Worm (Caenorhabditis elegans) whole organism, L4 larva: Measurements from ENCODE around the gene srt-28.
A peak's percentile ranks its signal among the peaks of the same experiment; 100 is the strongest.

Source experiments
- F44E2.7 ChIP-seq: fragments of 200-800 bp; sonication (Bioruptor generic); IDR thresholded peaks from 2 replicates; pipeline ENCODE4 v2.1.2; 2022; ENCODE audit warnings: missing genetic modification characterization, missing compliant biosample characterization
- F49E8.2 ChIP-seq: sonication (generic microtip); optimal IDR thresholded peaks from 2 replicates; lab custom pipeline; 2016; ENCODE audit warnings: missing compliant biosample characterization, mild to moderate bottlenecking, missing genetic modification characterization, borderline replicate concordance
- T26A8.4 ChIP-seq: fragments of 200-800 bp; sonication (Bioruptor generic); IDR thresholded peaks from 2 replicates; pipeline ENCODE4 v1.3.6; 2022; ENCODE audit warnings: missing genetic modification characterization, missing compliant biosample characterization
- Y48G9A.11 ChIP-seq: fragments of 200-800 bp; sonication (Bioruptor generic); IDR thresholded peaks from 2 replicates; pipeline ENCODE4 v1.3.6; 2022; ENCODE audit warnings: missing genetic modification reagents, missing genetic modification characterization, missing compliant biosample characterization
- Y5F2A.4 ChIP-seq: fragments of 200-800 bp; sonication (Bioruptor generic); optimal IDR thresholded peaks from 2 replicates; lab custom pipeline; 2018; ENCODE audit warnings: mild to moderate bottlenecking, missing genetic modification characterization, missing compliant biosample characterization
- aha-1 ChIP-seq: fragments of 150-350 bp; peaks from one replicate; lab custom pipeline; 2014; ENCODE audit warnings: missing biosample characterization, missing genetic modification characterization
- ama-1 ChIP-seq: fragments of 150-350 bp; optimal IDR thresholded peaks from 2 replicates; lab custom pipeline; 2014; ENCODE audit warnings: inconsistent platforms, mixed read lengths
- arid-1 ChIP-seq: fragments of 200-800 bp; sonication (Bioruptor generic); conservative IDR thresholded peaks from 2 replicates; pipeline ENCODE4 v1.3.6; 2022; ENCODE audit warnings: missing genetic modification reagents, missing genetic modification characterization, missing compliant biosample characterization
- cey-2 ChIP-seq: sonication (generic microtip); optimal IDR thresholded peaks from 3 replicates; lab custom pipeline; 2017; ENCODE audit warnings: missing genetic modification characterization, mild to moderate bottlenecking, missing compliant biosample characterization, antibody characterized with exemption, borderline replicate concordance; ENCODE audit not compliant: insufficient read depth
- daf-16 ChIP-seq, 3 experiments: sonication (generic microtip); optimal IDR thresholded peaks; 2 replicates each; lab custom pipeline; 2016 to 2017; ENCODE audit warnings: missing genetic modification characterization in 3 of 3, missing genetic modification reagents in 3 of 3, mild to moderate bottlenecking in 2 of 3, missing compliant biosample characterization in 2 of 3, missing biosample characterization in 1 of 3, moderate library complexity in 1 of 3
- daf-19 ChIP-seq: fragments of 200-800 bp; sonication (Bioruptor generic); conservative IDR thresholded peaks from 2 replicates; pipeline ENCODE4 v1.3.6; 2022; ENCODE audit warnings: missing genetic modification characterization, missing compliant biosample characterization
- duxl-1 ChIP-seq: sonication (generic microtip); optimal IDR thresholded peaks from 2 replicates; lab custom pipeline; 2016; ENCODE audit warnings: mild to moderate bottlenecking, missing genetic modification characterization, moderate library complexity, missing compliant biosample characterization; ENCODE audit not compliant: poor library complexity
- egl-43 ChIP-seq: fragments of 200-800 bp; sonication (Bioruptor generic); IDR thresholded peaks from 2 replicates; pipeline ENCODE4 v1.3.6; 2022; ENCODE audit warnings: missing genetic modification reagents, missing genetic modification characterization, missing compliant biosample characterization
- lim-7 ChIP-seq: fragments of 200-800 bp; sonication (Bioruptor generic); IDR thresholded peaks from 2 replicates; pipeline ENCODE4 v1.3.6; 2022; ENCODE audit warnings: missing genetic modification characterization, missing compliant biosample characterization
- lin-13 ChIP-seq: fragments of 150-350 bp; optimal IDR thresholded peaks from 2 replicates; lab custom pipeline; 2014; ENCODE audit warnings: missing biosample characterization, missing genetic modification reagents, missing genetic modification characterization
- lin-29 ChIP-seq: fragments of 200-800 bp; sonication (Bioruptor generic); IDR thresholded peaks from 2 replicates; pipeline ENCODE4 v1.3.6; 2022; ENCODE audit warnings: missing genetic modification reagents, missing genetic modification characterization, missing compliant biosample characterization
- lin-38 ChIP-seq: fragments of 200-800 bp; sonication (Bioruptor generic); IDR thresholded peaks from 2 replicates; pipeline ENCODE4 v1.3.6; 2022; ENCODE audit warnings: missing genetic modification reagents, missing genetic modification characterization, missing compliant biosample characterization
- lsy-2 ChIP-seq, 2 experiments: fragments of 150-350 bp in 1 of 2; sonication (generic microtip) in 1 of 2; optimal IDR thresholded peaks; 2 replicates each; lab custom pipeline; 2014 to 2017; ENCODE audit warnings: missing biosample characterization in 2 of 2, missing genetic modification characterization in 2 of 2
- mdt-29 ChIP-seq: fragments of 200-800 bp; sonication (Bioruptor generic); IDR thresholded peaks from 2 replicates; pipeline ENCODE4 v1.3.6; 2022; ENCODE audit warnings: missing genetic modification reagents, missing genetic modification characterization, missing compliant biosample characterization
- mep-1 ChIP-seq: fragments of 150-350 bp; sonication (generic microtip); optimal IDR thresholded peaks from 3 replicates; lab custom pipeline; 2014; ENCODE audit warnings: missing biosample characterization, missing genetic modification characterization
- mes-2 ChIP-seq: sonication (generic microtip); optimal IDR thresholded peaks from 2 replicates; lab custom pipeline; 2016; ENCODE audit warnings: missing genotype, mild to moderate bottlenecking, missing genetic modification characterization, missing compliant biosample characterization; ENCODE audit not compliant: poor library complexity, severe bottlenecking
- mxl-2 ChIP-seq: fragments of 200-800 bp; sonication (Bioruptor generic); conservative IDR thresholded peaks from 2 replicates; pipeline ENCODE4 v1.3.6; 2022; ENCODE audit warnings: missing genetic modification reagents, missing genetic modification characterization, missing compliant biosample characterization
- nhr-6 ChIP-seq: fragments of 150-350 bp; optimal IDR thresholded peaks from 2 replicates; lab custom pipeline; 2014; ENCODE audit warnings: missing biosample characterization, missing genetic modification characterization
- pha-4 ChIP-seq, 2 experiments: fragments of 150-350 bp in 1 of 2; fragments of 200-800 bp in 1 of 2; sonication (Bioruptor generic) in 1 of 2; IDR thresholded peaks in 1 of 2; optimal IDR thresholded peaks in 1 of 2; 2 replicates each; pipeline versions ENCODE4 v1.3.6 to Lab custom; 2014 to 2022; ENCODE audit warnings: missing genetic modification characterization in 2 of 2, missing genetic modification reagents in 2 of 2, missing biosample characterization in 1 of 2, missing compliant biosample characterization in 1 of 2
- php-3 ChIP-seq: fragments of 200-800 bp; sonication (Bioruptor generic); IDR thresholded peaks from 2 replicates; pipeline ENCODE4 v1.3.6; 2022; ENCODE audit warnings: missing genetic modification reagents, missing genetic modification characterization, missing compliant biosample characterization
- pqm-1 ChIP-seq: sonication (generic microtip); optimal IDR thresholded peaks from 2 replicates; lab custom pipeline; 2017; ENCODE audit warnings: missing biosample characterization, missing genetic modification characterization
- saeg-2 ChIP-seq: fragments of 200-800 bp; sonication (Bioruptor generic); IDR thresholded peaks from 2 replicates; pipeline ENCODE4 v1.3.6; 2022; ENCODE audit warnings: missing genetic modification reagents, missing genetic modification characterization, missing compliant biosample characterization
- sdz-12 ChIP-seq: fragments of 200-800 bp; sonication (Bioruptor generic); optimal IDR thresholded peaks from 2 replicates; lab custom pipeline; 2018; ENCODE audit warnings: mild to moderate bottlenecking, missing genetic modification characterization, missing compliant biosample characterization
- set-16 ChIP-seq: fragments of 200-800 bp; sonication (Bioruptor generic); IDR thresholded peaks from 2 replicates; pipeline ENCODE4 v1.3.6; 2022; ENCODE audit warnings: missing genetic modification reagents, missing genetic modification characterization, missing compliant biosample characterization
- snpc-4 ChIP-seq: fragments of 150-350 bp; optimal IDR thresholded peaks from 2 replicates; lab custom pipeline; 2014; ENCODE audit warnings: missing biosample characterization, missing genetic modification characterization
- tag-97 ChIP-seq: fragments of 200-800 bp; sonication (Bioruptor generic); IDR thresholded peaks from 2 replicates; pipeline ENCODE4 v1.3.6; 2022; ENCODE audit warnings: missing genetic modification characterization, missing compliant biosample characterization
- unc-62 ChIP-seq, 3 experiments: fragments of 150-350 bp in 1 of 3; sonication (generic microtip); optimal IDR thresholded peaks in 2 of 3; peaks in 1 of 3; 1 replicate in 1 of 3; 2 replicates in 2 of 3; lab custom pipeline; 2014 to 2017; ENCODE audit warnings: missing biosample characterization in 3 of 3, missing genetic modification characterization in 3 of 3, missing genetic modification reagents in 3 of 3, missing genotype in 1 of 3
- vab-7 ChIP-seq: fragments of 200-800 bp; sonication (Bioruptor generic); IDR thresholded peaks from 2 replicates; pipeline ENCODE4 v1.3.6; 2022; ENCODE audit warnings: missing genetic modification reagents, missing genetic modification characterization, missing compliant biosample characterization
- zag-1 ChIP-seq: fragments of 150-350 bp; optimal IDR thresholded peaks from 2 replicates; lab custom pipeline; 2014; ENCODE audit warnings: missing biosample characterization, missing genetic modification characterization
- zfp-2 ChIP-seq: sonication (generic microtip); optimal IDR thresholded peaks from 2 replicates; lab custom pipeline; 2016; ENCODE audit warnings: mild to moderate bottlenecking, missing genetic modification characterization, missing compliant biosample characterization
- zfp-3 ChIP-seq: fragments of 200-800 bp; sonication (Bioruptor generic); conservative IDR thresholded peaks from 2 replicates; pipeline ENCODE4 v1.3.6; 2022; ENCODE audit warnings: missing genetic modification reagents, missing genetic modification characterization, missing compliant biosample characterization
- zip-2 ChIP-seq: fragments of 150-350 bp; optimal IDR thresholded peaks from 2 replicates; lab custom pipeline; 2014; ENCODE audit warnings: missing biosample characterization, missing genetic modification characterization
- ztf-7 ChIP-seq: fragments of 150-350 bp; optimal IDR thresholded peaks from 2 replicates; lab custom pipeline; 2014; ENCODE audit warnings: missing biosample characterization, missing genetic modification characterization

Gene srt-28

ce11 chrV:2703299-2703698, 10.1 kb downstream of the srt-28 start:
- TF ChIP-seq Y48G9A.11 (GFP tag; lab: Robert Waterston, UW): no peak
- TF ChIP-seq zag-1: no peak
- TF ChIP-seq php-3 (GFP tag; lab: Robert Waterston, UW): no peak
- TF ChIP-seq ztf-7: no peak
- TF ChIP-seq set-16 (GFP tag; lab: Robert Waterston, UW): peak; percentile 84
- TF ChIP-seq tag-97 (GFP tag; lab: Robert Waterston, UW): no peak
- TF ChIP-seq aha-1 (tag; lab: Kevin White, UChicago): peak; percentile 90
- no peak for TF ChIP-seq zip-2
- TF ChIP-seq F44E2.7: 0 out of 2 replicates have a peak, but pooled peaks have one; percentile 13
- peak; percentile 38 for TF ChIP-seq sdz-12 (GFP tag; lab: Kevin White, UChicago)
- no peak for TF ChIP-seq zfp-2
- no peak for TF ChIP-seq snpc-4 (tag; lab: Kevin White, UChicago)
- 0 out of 2 replicates have a peak, but pooled peaks have one; percentile 24 for TF ChIP-seq egl-43 (GFP tag; lab: Robert Waterston, UW)

- TF ChIP-seq daf-16 (GFP tag; optimal IDR thresholded peaks at IDR 0.05; lab: Kevin White, UChicago): no peak
- TF ChIP-seq daf-16 (tag; optimal IDR thresholded peaks at IDR 0.05; lab: Kevin White, UChicago): no peak
- no peak for TF ChIP-seq aha-1 (tag; lab: Kevin White, UChicago)
- TF ChIP-seq F49E8.2 (tag; lab: Kevin White, UChicago): no peak
- TF ChIP-seq lsy-2 (tag; optimal IDR thresholded peaks at IDR 0.05; lab: Kevin White, UChicago): no peak
- no peak for TF ChIP-seq zfp-3
- no peak for TF ChIP-seq Y48G9A.11 (GFP tag; lab: Robert Waterston, UW)
- no peak for TF ChIP-seq mep-1 (tag; lab: Kevin White, UChicago)
- TF ChIP-seq Y5F2A.4 (GFP tag; lab: Kevin White, UChicago): no peak
- TF ChIP-seq ama-1 (lab: Kevin White, UChicago): no peak
- TF ChIP-seq T26A8.4 (GFP tag; lab: Robert Waterston, UW): no peak
- no peak for TF ChIP-seq zag-1
- no peak for TF ChIP-seq mes-2 (tag; lab: Kevin White, UChicago)
- no peak for TF ChIP-seq duxl-1 (tag; lab: Kevin White, UChicago)
- no peak for TF ChIP-seq lin-13 (GFP tag; lab: Kevin White, UChicago)
- TF ChIP-seq unc-62 (GFP tag; optimal IDR thresholded peaks at IDR 0.05 in 1 of 2; lab: Kevin White, UChicago): peak in 1 of 2 experiments; percentile 88
- no peak for TF ChIP-seq unc-62 (tag; optimal IDR thresholded peaks at IDR 0.05; lab: Kevin White, UChicago)
- peak; percentile 82 for TF ChIP-seq set-16 (GFP tag; lab: Robert Waterston, UW)
- TF ChIP-seq mdt-29 (GFP tag; lab: Robert Waterston, UW): 0 out of 2 replicates have a peak, but pooled peaks have one; percentile 9
- TF ChIP-seq zip-2: no peak
- TF ChIP-seq pqm-1 (tag; lab: Kevin White, UChicago): no peak
- no peak for TF ChIP-seq mxl-2 (GFP tag; lab: Robert Waterston, UW)
Measured at ce11 chrV:2702883-2703282, 10.5 kb downstream of the srt-28 start.

ce11 chrV:2698826-2699225, 14.6 kb downstream of the srt-28 start, which contains the start of gene nuo-5:
Gene nuo-5, plus strand, starts transcription at chrV:2698972.
- TF ChIP-seq unc-62 (GFP tag; optimal IDR thresholded peaks at IDR 0.05 in 1 of 2; lab: Kevin White, UChicago) (peak in 1 of 2 experiments; percentile 61), unc-62 (tag; optimal IDR thresholded peaks at IDR 0.05; lab: Kevin White, UChicago) (no peak), pha-4 (GFP tag; IDR thresholded peaks at IDR 0.05; lab: Robert Waterston, UW) (0 out of 2 replicates have a peak, but pooled peaks have one; percentile 27), pha-4 (tag; optimal IDR thresholded peaks at IDR 0.05; lab: Kevin White, UChicago) (no peak), lin-38 (GFP tag; lab: Robert Waterston, UW) (0 out of 2 replicates have a peak, but pooled peaks have one; percentile 18), zag-1 (no peak)

- TF ChIP-seq saeg-2 (GFP tag; lab: Robert Waterston, UW) (no peak), cey-2 (no peak), nhr-6 (tag; lab: Kevin White, UChicago) (no peak), mxl-2 (GFP tag; lab: Robert Waterston, UW) (no peak), arid-1 (GFP tag; lab: Robert Waterston, UW) (0 out of 2 replicates have a peak, but pooled peaks have one; percentile 14), lim-7 (GFP tag; lab: Robert Waterston, UW) (no peak), snpc-4 (tag; lab: Kevin White, UChicago) (no peak), lin-38 (GFP tag; lab: Robert Waterston, UW) (peak; percentile 52), vab-7 (GFP tag; lab: Robert Waterston, UW) (no peak), lin-29 (GFP tag; lab: Robert Waterston, UW) (no peak), zfp-2 (no peak), lsy-2 (tag; optimal IDR thresholded peaks at IDR 0.05; lab: Kevin White, UChicago) (peak in 1 of 2 experiments; percentile 11), Y5F2A.4 (GFP tag; lab: Kevin White, UChicago) (no peak), daf-19 (no peak), mes-2 (tag; lab: Kevin White, UChicago) (peak; percentile 24)
Measured at ce11 chrV:2697693-2698092, 15.7 kb downstream of the srt-28 start.
